Worm (Caenorhabditis elegans) whole organism, L4 larva: ENCODE measurements around the gene R02D5.7.

ENCODE experiments used
- ZK337.2 ChIP-seq: fragments of 200-800 bp; sonication (Bioruptor generic); IDR thresholded peaks from 2 replicates; pipeline ENCODE4 v1.3.6; 2022; ENCODE audit warnings: missing genetic modification reagents, missing genetic modification characterization, missing compliant biosample characterization
- ZK546.5 ChIP-seq, 2 experiments: sonication (generic microtip); optimal IDR thresholded peaks; 2 replicates each; lab custom pipeline; 2017; ENCODE audit warnings: missing biosample characterization in 2 of 2, missing genetic modification characterization in 2 of 2
- hlh-30 ChIP-seq: sonication (generic microtip); optimal IDR thresholded peaks from 2 replicates; lab custom pipeline; 2017; ENCODE audit warnings: antibody characterized with exemption, mild to moderate bottlenecking, missing genetic modification characterization, missing compliant biosample characterization; ENCODE audit not compliant: insufficient read depth
- lin-29 ChIP-seq: fragments of 200-800 bp; sonication (Bioruptor generic); IDR thresholded peaks from 2 replicates; pipeline ENCODE4 v1.3.6; 2022; ENCODE audit warnings: missing genetic modification reagents, missing genetic modification characterization, missing compliant biosample characterization
- pha-4 ChIP-seq, 2 experiments: fragments of 150-350 bp in 1 of 2; fragments of 200-800 bp in 1 of 2; sonication (Bioruptor generic) in 1 of 2; IDR thresholded peaks in 1 of 2; optimal IDR thresholded peaks in 1 of 2; 2 replicates each; pipeline versions ENCODE4 v1.3.6 to Lab custom; 2014 to 2022; ENCODE audit warnings: missing genetic modification characterization in 2 of 2, missing genetic modification reagents in 2 of 2, missing biosample characterization in 1 of 2, missing compliant biosample characterization in 1 of 2
- snpc-4 ChIP-seq: fragments of 150-350 bp; optimal IDR thresholded peaks from 2 replicates; lab custom pipeline; 2014; ENCODE audit warnings: missing biosample characterization, missing genetic modification characterization
- spr-3 ChIP-seq: fragments of 200-800 bp; sonication (Bioruptor generic); optimal IDR thresholded peaks from 2 replicates; lab custom pipeline; 2018; ENCODE audit warnings: mild to moderate bottlenecking, missing genetic modification characterization, missing compliant biosample characterization
- tra-1 ChIP-seq: fragments of 200-800 bp; sonication (Bioruptor generic); IDR thresholded peaks from 2 replicates; pipeline ENCODE4 v1.3.6; 2022; ENCODE audit warnings: missing genetic modification reagents, missing genetic modification characterization, missing compliant biosample characterization
- vab-7 ChIP-seq: fragments of 200-800 bp; sonication (Bioruptor generic); IDR thresholded peaks from 2 replicates; pipeline ENCODE4 v1.3.6; 2022; ENCODE audit warnings: missing genetic modification reagents, missing genetic modification characterization, missing compliant biosample characterization
- zag-1 ChIP-seq: fragments of 150-350 bp; optimal IDR thresholded peaks from 2 replicates; lab custom pipeline; 2014; ENCODE audit warnings: missing biosample characterization, missing genetic modification characterization

- TF ChIP-seq hlh-30 (tag; lab: Kevin White, UChicago) (no peak), ZK546.5 (tag; optimal IDR thresholded peaks at IDR 0.05; lab: Kevin White, UChicago) (no peak), vab-7 (GFP tag; lab: Robert Waterston, UW) (no peak), snpc-4 (no peak), spr-3 (GFP tag; lab: Kevin White, UChicago) (no peak), zag-1 (tag; lab: Kevin White, UChicago) (no peak), lin-29 (GFP tag; lab: Robert Waterston, UW) (no peak), pha-4 (GFP tag; IDR thresholded peaks at IDR 0.05; lab: Robert Waterston, UW) (no peak), pha-4 (tag; optimal IDR thresholded peaks at IDR 0.05; lab: Kevin White, UChicago) (no peak), ZK337.2 (GFP tag; lab: Robert Waterston, UW) (no peak), tra-1 (GFP tag; lab: Robert Waterston, UW) (no peak)
Measured at ce11 chrV:14436195-14436594, 45.1 kb downstream of the R02D5.7 start.
